Worm (Caenorhabditis elegans): Measurements from ENCODE around the gene F11C7.6.

F11C7.6 gene

ce11 chrX:17396456-17396855 is 4.9 kb upstream of the F11C7.6 start, which contains the start of the genes vap-1 and F11C7.2:
Gene vap-1, minus strand, starts transcription at chrX:17396556.
Gene F11C7.2, plus strand, starts transcription at chrX:17396814.
- no peak for TF ChIP-seq lin-13 (tag; optimal IDR thresholded peaks at IDR 0.05)
- no peak for TF ChIP-seq flh-1 (GFP tag; optimal IDR thresholded peaks at IDR 0.05)
- TF ChIP-seq lin-32 (GFP tag; optimal IDR thresholded peaks at IDR 0.05) = no peak
- no peak for TF ChIP-seq cnd-1 (tag; optimal IDR thresholded peaks at IDR 0.05)
- no peak for TF ChIP-seq mab-5 (tag; optimal IDR thresholded peaks at IDR 0.05)
- no peak for TF ChIP-seq hlh-1 (tag; optimal IDR thresholded peaks at IDR 0.05)
- no peak for TF ChIP-seq nhr-12 (tag; optimal IDR thresholded peaks at IDR 0.05)

- TF ChIP-seq nhr-76 (tag; optimal IDR thresholded peaks at IDR 0.05) = no peak
- TF ChIP-seq mep-1 (tag; optimal IDR thresholded peaks at IDR 0.05) = no peak
- TF ChIP-seq hlh-1 (tag; optimal IDR thresholded peaks at IDR 0.05) = no peak
- TF ChIP-seq ztf-11 (tag; optimal IDR thresholded peaks at IDR 0.05) = no peak
These were observed 3.1 kb upstream of the F11C7.6 start, which contains the start of gene F11C7.7 for ce11 chrX:17398293-17398692. Gene F11C7.7, plus strand, starts transcription at chrX:17398593.

ce11 chrX:17400425-17400824 is 939 bp upstream of the F11C7.6 start:
- no peak for TF ChIP-seq lsy-2 (tag; optimal IDR thresholded peaks at IDR 0.05)
- no peak for TF ChIP-seq drap-1 (GFP tag; optimal IDR thresholded peaks at IDR 0.05)
- TF ChIP-seq sem-2 (GFP tag; optimal IDR thresholded peaks at IDR 0.05) = no peak
- no peak for TF ChIP-seq ces-1 (GFP tag; optimal IDR thresholded peaks at IDR 0.05)

- no peak for TF ChIP-seq mep-1 (tag; optimal IDR thresholded peaks at IDR 0.05)
- no peak for TF ChIP-seq blmp-1 (tag; optimal IDR thresholded peaks at IDR 0.05)
- no peak for TF ChIP-seq M03D4.4 (tag; optimal IDR thresholded peaks at IDR 0.05)
- no peak for TF ChIP-seq snpc-4 (tag; optimal IDR thresholded peaks at IDR 0.05)
- TF ChIP-seq ceh-43 (GFP tag; optimal IDR thresholded peaks at IDR 0.05) = no peak
- no peak for TF ChIP-seq ceh-39 (tag; optimal IDR thresholded peaks at IDR 0.05)
- no peak for TF ChIP-seq bed-3 (GFP tag; optimal IDR thresholded peaks at IDR 0.05)
- TF ChIP-seq pha-4 (tag; optimal IDR thresholded peaks at IDR 0.05) = no peak
- TF ChIP-seq ceh-83 (GFP tag; optimal IDR thresholded peaks at IDR 0.05) = no peak
- no peak for TF ChIP-seq elt-3 (tag; optimal IDR thresholded peaks at IDR 0.05)
- no peak for TF ChIP-seq hlh-1 (tag; optimal IDR thresholded peaks at IDR 0.05)
- TF ChIP-seq nhr-76 (tag; optimal IDR thresholded peaks at IDR 0.05) = no peak
These were observed 1.7 kb downstream of the F11C7.6 start for ce11 chrX:17403058-17403457.

ce11 chrX:17408855-17409254 is 7.5 kb downstream of the F11C7.6 start:
- TF ChIP-seq lsy-2 (tag; optimal IDR thresholded peaks at IDR 0.05) (no peak), unc-120 (tag; optimal IDR thresholded peaks at IDR 0.05; ENCODE audit: poor library complexity, severe bottlenecking) (no peak), mab-5 (tag; optimal IDR thresholded peaks at IDR 0.05) (no peak), zip-8 (tag; optimal IDR thresholded peaks at IDR 0.05) (no peak), nhr-28 (tag; optimal IDR thresholded peaks at IDR 0.05) (no peak), mep-1 (tag; optimal IDR thresholded peaks at IDR 0.05) (no peak), M03D4.4 (tag; optimal IDR thresholded peaks at IDR 0.05) (no peak)

ce11 chrX:17412642-17413041 is 11.3 kb downstream of the F11C7.6 start:
- TF ChIP-seq elt-3 (tag; optimal IDR thresholded peaks at IDR 0.05) = no peak
- TF ChIP-seq zip-8 (tag; optimal IDR thresholded peaks at IDR 0.05) = peak; percentile 42

- TF ChIP-seq ztf-11 (tag; optimal IDR thresholded peaks at IDR 0.05) (no peak), elt-1 (tag; optimal IDR thresholded peaks at IDR 0.05; ENCODE audit: borderline replicate concordance, insufficient read depth) (no peak), flh-1 (GFP tag; optimal IDR thresholded peaks at IDR 0.05) (no peak), lsy-2 (tag; optimal IDR thresholded peaks at IDR 0.05) (no peak), mls-2 (tag; optimal IDR thresholded peaks at IDR 0.05) (peak; percentile 64), unc-39 (tag; optimal IDR thresholded peaks at IDR 0.05) (no peak), elt-3 (tag; optimal IDR thresholded peaks at IDR 0.05) (no peak), sptf-1 (tag; optimal IDR thresholded peaks at IDR 0.05) (peak; percentile 62), ham-2 (GFP tag; optimal IDR thresholded peaks at IDR 0.05) (peak; percentile 49), hlh-1 (tag; optimal IDR thresholded peaks at IDR 0.05) (no peak), ceh-83 (GFP tag; optimal IDR thresholded peaks at IDR 0.05) (no peak), zip-8 (tag; optimal IDR thresholded peaks at IDR 0.05) (no peak), tbx-8 (GFP tag; optimal IDR thresholded peaks at IDR 0.05) (no peak), nhr-2 (tag; optimal IDR thresholded peaks at IDR 0.05) (no peak), mab-5 (tag; optimal IDR thresholded peaks at IDR 0.05) (no peak), nhr-237 (tag; optimal IDR thresholded peaks at IDR 0.05) (no peak)
These were observed 12.5 kb downstream of the F11C7.6 start, which contains the start of gene crb-1 for ce11 chrX:17413868-17414267. Gene crb-1, minus strand, starts transcription at chrX:17414014.
